Fruit fly (Drosophila melanogaster) whole organism, pupa: Measurements from ENCODE around the gene gdl-ORF39.

Experiments
- CG10348 ChIP-seq: fragments of 200-800 bp; sonication (Bioruptor generic); IDR thresholded peaks from 2 replicates; pipeline ENCODE4 v1.3.6; 2022; ENCODE audit warnings: missing biosample characterization, missing genetic modification characterization
- CG12605 ChIP-seq: fragments of 200-800 bp; sonication (Bioruptor generic); IDR thresholded peaks from 2 replicates; pipeline ENCODE4 v1.3.6; 2022; ENCODE audit warnings: missing biosample characterization, missing genetic modification characterization
- CG14655 ChIP-seq: fragments of 200-800 bp; sonication (Bioruptor generic); optimal IDR thresholded peaks from 3 replicates; lab custom pipeline; 2017; ENCODE audit warnings: mild to moderate bottlenecking, missing biosample characterization, missing genetic modification reagents, missing genetic modification characterization
- CG15710 ChIP-seq: fragments of 200-800 bp; sonication (Bioruptor generic); optimal IDR thresholded peaks from 2 replicates; lab custom pipeline; 2018; ENCODE audit warnings: missing biosample characterization, mild to moderate bottlenecking, missing genetic modification characterization, moderate library complexity
- CG4496 ChIP-seq: fragments of 200-800 bp; sonication (Bioruptor generic); IDR thresholded peaks from 3 replicates; pipeline ENCODE4 v1.3.6; 2022; ENCODE audit warnings: missing biosample characterization, missing genetic modification characterization
- CG8301 ChIP-seq: fragments of 200-800 bp; sonication (Bioruptor generic); optimal IDR thresholded peaks from 2 replicates; lab custom pipeline; 2018; ENCODE audit warnings: missing biosample characterization, mild to moderate bottlenecking, missing genetic modification characterization
- EcR ChIP-seq: fragments of 200-800 bp; sonication (Bioruptor generic); optimal IDR thresholded peaks from 3 replicates; lab custom pipeline; 2019; ENCODE audit warnings: missing biosample characterization, missing genetic modification characterization, mild to moderate bottlenecking, moderate library complexity, missing genetic modification reagents
- Ets98B ChIP-seq: fragments of 200-800 bp; sonication (Bioruptor generic); IDR thresholded peaks from 2 replicates; pipeline ENCODE4 v1.3.6; 2022; ENCODE audit warnings: missing biosample characterization, missing genetic modification characterization
- Pif1A ChIP-seq: fragments of 200-800 bp; sonication (Bioruptor generic); optimal IDR thresholded peaks from 3 replicates; lab custom pipeline; 2016; ENCODE audit warnings: missing biosample characterization, missing genetic modification characterization
- Pif1B ChIP-seq: fragments of 200-800 bp; sonication (Bioruptor generic); optimal IDR thresholded peaks from 3 replicates; lab custom pipeline; 2016; ENCODE audit warnings: missing biosample characterization, missing genetic modification characterization
- gl ChIP-seq: fragments of 200-800 bp; sonication (Bioruptor generic); optimal IDR thresholded peaks from 2 replicates; lab custom pipeline; 2018; ENCODE audit warnings: missing biosample characterization, mild to moderate bottlenecking, missing genetic modification characterization

DNA sequence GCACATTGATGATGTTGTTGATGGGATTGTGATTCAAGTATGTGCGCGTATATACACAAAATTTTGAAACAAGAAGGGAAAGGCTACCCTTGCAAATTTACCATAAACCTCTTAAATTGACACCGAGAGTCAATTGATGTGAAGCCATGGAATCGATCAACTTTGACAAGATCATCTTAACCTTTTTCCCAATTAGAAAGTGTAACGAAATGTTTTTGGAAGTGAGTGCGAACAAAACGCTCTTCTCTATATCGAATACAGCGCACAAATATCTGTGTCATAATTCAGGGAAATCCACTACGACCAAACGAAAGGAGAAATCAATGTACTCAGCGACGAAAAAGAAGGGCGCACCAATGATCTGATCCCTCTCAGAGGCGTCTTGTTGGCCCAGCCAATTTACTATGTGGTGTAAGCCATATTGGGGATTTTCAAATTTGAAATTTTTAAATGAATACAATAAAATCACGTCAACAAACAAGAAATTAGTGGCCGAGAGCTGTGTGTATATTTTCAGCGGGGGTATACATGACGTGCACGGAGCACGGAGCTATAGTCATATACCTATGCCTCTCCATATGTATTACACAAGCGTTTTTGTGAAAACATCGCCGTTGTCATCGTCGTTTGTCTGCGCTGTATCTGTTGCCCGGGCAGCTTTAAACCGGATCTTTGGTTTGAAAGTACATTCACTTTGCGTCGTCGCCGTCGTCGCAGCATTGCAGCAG, 24.3 kb downstream of the gdl-ORF39 start:
- TF ChIP-seq EcR (GFP tag; lab: Kevin White, UChicago) (peak; percentile 52), CG15710 (tag; lab: Kevin White, UChicago) (peak; percentile 67), CG12605 (GFP tag; lab: Robert Waterston, UW) (peak; percentile 15; the same call in 1 of the 2 replicates), CG14655 (GFP tag; lab: Kevin White, UChicago) (peak; percentile 82), Pif1B (GFP tag; lab: Kevin White, UChicago) (peak; percentile 83), Ets98B (peak; percentile 41), CG8301 (tag; lab: Kevin White, UChicago) (peak; percentile 70), Pif1A (GFP tag; lab: Kevin White, UChicago) (peak; percentile 73), gl (tag; lab: Kevin White, UChicago) (peak; percentile 56), CG10348 (GFP tag; lab: Robert Waterston, UW) (no peak), CG4496 (GFP tag; lab: Robert Waterston, UW) (peak; percentile 60; the same call in 1 of the 3 replicates)
